Worm (Caenorhabditis elegans): Measurements from ENCODE around the gene rabr-1.

rabr-1 gene

ce11 chrX:2447214-2447613 is 48.8 kb upstream of the rabr-1 start:
- TF ChIP-seq elt-3 (tag; optimal IDR thresholded peaks at IDR 0.05) (no peak), ztf-1 (GFP tag; conservative IDR thresholded peaks at IDR 0.05) (0 out of 2 replicates have a peak, but pooled peaks have one; percentile 72)

ce11 chrX:2450994-2451393 is 45.0 kb upstream of the rabr-1 start:
- TF ChIP-seq nhr-237 (tag; optimal IDR thresholded peaks at IDR 0.05) (no peak), blmp-1 (tag; optimal IDR thresholded peaks at IDR 0.05; ENCODE audit: insufficient read depth) (no peak), R02D3.7 (tag; optimal IDR thresholded peaks at IDR 0.05) (no peak), nhr-21 (tag; optimal IDR thresholded peaks at IDR 0.05) (no peak), mdl-1 (tag; optimal IDR thresholded peaks at IDR 0.05) (no peak), F13H6.1 (tag; optimal IDR thresholded peaks at IDR 0.05) (no peak), mbf-1 (tag; optimal IDR thresholded peaks at IDR 0.05) (no peak), aly-2 (tag; optimal IDR thresholded peaks at IDR 0.05) (no peak), elt-3 (tag; optimal IDR thresholded peaks at IDR 0.05) (no peak), sma-3 (GFP tag; optimal IDR thresholded peaks at IDR 0.05) (no peak), ztf-11 (tag; optimal IDR thresholded peaks at IDR 0.05) (no peak), unc-55 (GFP tag; optimal IDR thresholded peaks at IDR 0.05) (no peak), nhr-11 (tag; optimal IDR thresholded peaks at IDR 0.05) (no peak)

- TF ChIP-seq nhr-25 (tag; optimal IDR thresholded peaks at IDR 0.05): no peak
- TF ChIP-seq sma-9 (GFP tag; optimal IDR thresholded peaks at IDR 0.05): peak; percentile 9
- no peak for TF ChIP-seq sma-9 (tag; optimal IDR thresholded peaks at IDR 0.05)
- no peak for TF ChIP-seq ZK546.5 (tag; optimal IDR thresholded peaks at IDR 0.05)
- TF ChIP-seq mab-5 (tag; optimal IDR thresholded peaks at IDR 0.05): peak; percentile 40
- peak; percentile 8 for TF ChIP-seq C34F6.9 (tag; optimal IDR thresholded peaks at IDR 0.05)
Measured at ce11 chrX:2452297-2452696, 43.7 kb upstream of the rabr-1 start.

ce11 chrX:2452716-2453115 is 43.3 kb upstream of the rabr-1 start:
- TF ChIP-seq fos-1 (tag; optimal IDR thresholded peaks at IDR 0.05): no peak

ce11 chrX:2454914-2455313 is 41.1 kb upstream of the rabr-1 start:
- TF ChIP-seq sma-9 (GFP tag; optimal IDR thresholded peaks at IDR 0.05) (no peak), sma-9 (tag; optimal IDR thresholded peaks at IDR 0.05) (no peak), ztf-1 (GFP tag; conservative IDR thresholded peaks at IDR 0.05) (no peak), Y55F3AM.14 (GFP tag; optimal IDR thresholded peaks at IDR 0.05) (no peak), nhr-237 (tag; optimal IDR thresholded peaks at IDR 0.05) (no peak), skn-1 (tag; optimal IDR thresholded peaks at IDR 0.05) (no peak), unc-62 (GFP tag; optimal IDR thresholded peaks at IDR 0.05) (no peak), sem-4 (tag; optimal IDR thresholded peaks at IDR 0.05) (no peak), ceh-16 (tag; optimal IDR thresholded peaks at IDR 0.05) (no peak), unc-55 (GFP tag; optimal IDR thresholded peaks at IDR 0.05) (no peak), nhr-12 (tag; optimal IDR thresholded peaks at IDR 0.05) (no peak), nhr-6 (tag; optimal IDR thresholded peaks at IDR 0.05) (no peak), ceh-82 (tag; optimal IDR thresholded peaks at IDR 0.05) (no peak), peb-1 (tag; optimal IDR thresholded peaks at IDR 0.05) (no peak), egl-27 (tag; optimal IDR thresholded peaks at IDR 0.05) (no peak), mdl-1 (tag; optimal IDR thresholded peaks at IDR 0.05) (no peak)

- no peak for TF ChIP-seq nhr-6 (tag; optimal IDR thresholded peaks at IDR 0.05)
- TF ChIP-seq snpc-4 (tag; optimal IDR thresholded peaks at IDR 0.05): no peak
- TF ChIP-seq unc-62 (GFP tag; optimal IDR thresholded peaks at IDR 0.05): no peak
- no peak for TF ChIP-seq ceh-82 (tag; optimal IDR thresholded peaks at IDR 0.05)
- TF ChIP-seq fos-1 (tag; optimal IDR thresholded peaks at IDR 0.05): no peak
- TF ChIP-seq ceh-16 (tag; optimal IDR thresholded peaks at IDR 0.05): no peak
- TF ChIP-seq ama-1 (optimal IDR thresholded peaks at IDR 0.05): no peak
- TF ChIP-seq nhr-237 (tag; optimal IDR thresholded peaks at IDR 0.05): no peak
- TF ChIP-seq crh-2 (tag; optimal IDR thresholded peaks at IDR 0.05): no peak
- TF ChIP-seq lin-13 (GFP tag; optimal IDR thresholded peaks at IDR 0.05): no peak
- no peak for TF ChIP-seq F13H6.1 (tag; optimal IDR thresholded peaks at IDR 0.05)
- TF ChIP-seq nhr-129 (tag; optimal IDR thresholded peaks at IDR 0.05): no peak
- no peak for TF ChIP-seq nhr-10 (tag; optimal IDR thresholded peaks at IDR 0.05)
- no peak for TF ChIP-seq sem-4 (tag; optimal IDR thresholded peaks at IDR 0.05)
- TF ChIP-seq skn-1 (tag; optimal IDR thresholded peaks at IDR 0.05): no peak
- TF ChIP-seq mdl-1 (tag; optimal IDR thresholded peaks at IDR 0.05): no peak
- TF ChIP-seq C34F6.9 (tag; optimal IDR thresholded peaks at IDR 0.05): no peak
- no peak for TF ChIP-seq nhr-12 (tag; optimal IDR thresholded peaks at IDR 0.05)
Measured at ce11 chrX:2456141-2456540, 39.8 kb upstream of the rabr-1 start.

Data from whole organism, L2 larva.